Worm (Caenorhabditis elegans): ENCODE measurements around the gene C56G2.4.

DNA sequence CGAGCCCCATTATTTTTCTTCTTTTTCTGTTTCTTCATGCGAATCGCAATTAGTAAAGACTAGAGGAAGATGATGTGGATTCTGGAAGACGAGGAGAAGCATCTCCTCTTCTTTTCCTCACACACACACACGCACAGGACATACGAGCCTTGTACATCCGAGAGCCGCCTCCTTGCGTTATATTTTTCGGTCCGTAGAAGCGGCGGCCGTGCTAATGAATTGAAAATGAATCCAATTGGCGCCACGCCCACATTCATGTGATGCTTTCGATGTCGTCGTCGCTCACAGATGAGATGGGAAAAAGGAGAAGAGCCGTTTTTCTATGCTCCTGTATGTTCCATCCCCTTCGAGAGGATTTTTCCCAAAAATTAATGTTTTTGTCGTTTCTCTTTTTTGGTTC is 19.9 kb downstream of the C56G2.4 start:
- no peak for TF ChIP-seq elt-1 (tag; optimal IDR thresholded peaks at IDR 0.05)
- TF ChIP-seq skn-1 (tag; optimal IDR thresholded peaks at IDR 0.05) = no peak
- peak; percentile 12 for TF ChIP-seq unc-55 (GFP tag; optimal IDR thresholded peaks at IDR 0.05)
- no peak for TF ChIP-seq mdl-1 (tag; optimal IDR thresholded peaks at IDR 0.05)

All from whole organism, L2 larva.